Worm (Caenorhabditis elegans) whole organism, L3 larva: ENCODE data around the gene lgc-27.

ENCODE experiments used
- ZK546.5 ChIP-seq: sonication (generic microtip); optimal IDR thresholded peaks from 2 replicates; lab custom pipeline; 2017; ENCODE audit warnings: missing biosample characterization, missing genetic modification characterization
- aly-2 ChIP-seq: fragments of 150-350 bp; optimal IDR thresholded peaks from 2 replicates; lab custom pipeline; 2014; ENCODE audit warnings: missing biosample characterization, missing genetic modification characterization
- daf-12 ChIP-seq: fragments of 150-350 bp; optimal IDR thresholded peaks from 2 replicates; lab custom pipeline; 2014; ENCODE audit warnings: missing biosample characterization, missing genetic modification reagents, missing genetic modification characterization
- elt-1 ChIP-seq: fragments of 150-350 bp; optimal IDR thresholded peaks from 2 replicates; lab custom pipeline; 2014; ENCODE audit warnings: missing biosample characterization, missing genetic modification characterization
- elt-3 ChIP-seq, 3 experiments: fragments of 150-350 bp in 1 of 3; sonication (generic microtip) in 2 of 3; optimal IDR thresholded peaks; 2 replicates in 2 of 3; 4 replicates in 1 of 3; lab custom pipeline; 2014 to 2017; ENCODE audit warnings: missing biosample characterization in 3 of 3, missing genetic modification characterization in 3 of 3
- fos-1 ChIP-seq: fragments of 150-350 bp; optimal IDR thresholded peaks from 2 replicates; lab custom pipeline; 2014; ENCODE audit warnings: missing biosample characterization, missing genetic modification characterization
- lin-39 ChIP-seq: fragments of 150-350 bp; optimal IDR thresholded peaks from 2 replicates; lab custom pipeline; 2018; ENCODE audit warnings: missing biosample characterization, missing genetic modification reagents, missing genetic modification characterization
- nhr-23 ChIP-seq: fragments of 150-350 bp; optimal IDR thresholded peaks from 2 replicates; lab custom pipeline; 2014; ENCODE audit warnings: missing biosample characterization, missing genetic modification reagents, missing genetic modification characterization
- nhr-237 ChIP-seq: fragments of 150-350 bp; optimal IDR thresholded peaks from 2 replicates; lab custom pipeline; 2014; ENCODE audit warnings: missing biosample characterization, missing genetic modification characterization
- skn-1 ChIP-seq: fragments of 150-350 bp; optimal IDR thresholded peaks from 2 replicates; lab custom pipeline; 2014; ENCODE audit warnings: missing biosample characterization, missing genetic modification characterization
- tbx-2 ChIP-seq: sonication (generic microtip); optimal IDR thresholded peaks from 2 replicates; lab custom pipeline; 2016; ENCODE audit warnings: mild to moderate bottlenecking, missing genetic modification characterization, missing compliant biosample characterization

ce11 chrII:4600276-4600675, 48.6 kb upstream of the lgc-27 start:
- TF ChIP-seq elt-1 (tag; lab: Kevin White, UChicago), result no peak
- no peak for TF ChIP-seq tbx-2 (tag; lab: Kevin White, UChicago)
- no peak for TF ChIP-seq fos-1 (tag; lab: Kevin White, UChicago)
- no peak for TF ChIP-seq aly-2 (tag; lab: Kevin White, UChicago)
- no peak for TF ChIP-seq lin-39 (tag; lab: Kevin White, UChicago)
- no peak for TF ChIP-seq daf-12 (tag; lab: Kevin White, UChicago)
- no peak for TF ChIP-seq ZK546.5 (tag; lab: Kevin White, UChicago)
- TF ChIP-seq nhr-23, result no peak
- no peak for TF ChIP-seq elt-3 (tag; optimal IDR thresholded peaks at IDR 0.05; lab: Kevin White, UChicago)
- no peak for TF ChIP-seq skn-1 (tag; lab: Kevin White, UChicago)
- no peak for TF ChIP-seq nhr-237 (tag; lab: Kevin White, UChicago)
